Fruit fly (Drosophila melanogaster): Measurements from ENCODE around the gene stx.

stx gene

dm6 chrX:10735682-10736353, 8.9 kb downstream of the stx start (continued):
- TF ChIP-seq CG10959 (GFP tag; IDR thresholded peaks at IDR 0.05) (no peak), Ravus (GFP tag; IDR thresholded peaks at IDR 0.05) (no peak), gce (GFP tag; IDR thresholded peaks at IDR 0.05) (no peak), CG33213 (GFP tag; optimal IDR thresholded peaks at IDR 0.05) (no peak), Optix (GFP tag; IDR thresholded peaks at IDR 0.05) (no peak), corto (GFP tag; optimal IDR thresholded peaks at IDR 0.05) (no peak), sr (GFP tag; IDR thresholded peaks at IDR 0.05) (0 out of 3 replicates have a peak, but pooled peaks have one; percentile 58), aop (GFP tag; IDR thresholded peaks at IDR 0.05) (no peak), hkb (optimal IDR thresholded peaks at IDR 0.05) (no peak), hkb (GFP tag; IDR thresholded peaks at IDR 0.05) (no peak), CG18599 (GFP tag; optimal IDR thresholded peaks at IDR 0.05) (peak; percentile 9), cas (GFP tag; IDR thresholded peaks at IDR 0.05) (no peak), CG2199 (GFP tag; IDR thresholded peaks at IDR 0.05) (0 out of 3 replicates have a peak, but pooled peaks have one; percentile 27), CG8290 (GFP tag; optimal IDR thresholded peaks at IDR 0.05) (no peak), CG8290 (tag; optimal IDR thresholded peaks at IDR 0.05) (peak in 1 of 2 experiments; percentile 39), NC2α (GFP tag; optimal IDR thresholded peaks at IDR 0.05) (no peak), tin (GFP tag; optimal IDR thresholded peaks at IDR 0.05) (no peak), CG11247 (GFP tag; IDR thresholded peaks at IDR 0.05) (no peak; the same call in 1 of the 2 replicates), HLH3B (GFP tag; IDR thresholded peaks at IDR 0.05) (no peak), CG10543 (GFP tag; optimal IDR thresholded peaks at IDR 0.05) (peak; percentile 48), CG12236 (GFP tag; optimal IDR thresholded peaks at IDR 0.05) (no peak), BEAF-32 (GFP tag; optimal IDR thresholded peaks at IDR 0.05) (no peak), Deaf1 (tag; optimal IDR thresholded peaks at IDR 0.05) (peak; percentile 49), gcm (GFP tag; optimal IDR thresholded peaks at IDR 0.05) (no peak), chinmo (GFP tag; IDR thresholded peaks at IDR 0.05; ENCODE audit: partially characterized antibody) (peak; percentile 93), CG12769 (tag; optimal IDR thresholded peaks at IDR 0.05) (no peak), CG10209 (GFP tag; optimal IDR thresholded peaks at IDR 0.05) (no peak), bsh (GFP tag; optimal IDR thresholded peaks at IDR 0.05) (peak in 1 of 2 experiments; percentile 17), CG14014 (GFP tag; IDR thresholded peaks at IDR 0.05) (0 out of 2 replicates have a peak, but pooled peaks have one; percentile 24), H15 (GFP tag; IDR thresholded peaks at IDR 0.05) (no peak), CG34422 (GFP tag; IDR thresholded peaks at IDR 0.05) (peak; percentile 79; the same call in 1 of the 3 replicates), ewg (GFP tag; optimal IDR thresholded peaks at IDR 0.05) (peak; percentile 65), Bgb (GFP tag; IDR thresholded peaks at IDR 0.05; ENCODE audit: partially characterized antibody) (peak; percentile 43; the same call in 1 of the 2 replicates), sens-2 (GFP tag; IDR thresholded peaks at IDR 0.05) (no peak), CG2678 (tag; optimal IDR thresholded peaks at IDR 0.05) (no peak), gsb-n (tag; optimal IDR thresholded peaks at IDR 0.05) (no peak), bab2 (GFP tag; optimal IDR thresholded peaks at IDR 0.05) (no peak), chm (GFP tag; IDR thresholded peaks at IDR 0.05) (no peak), CG3281 (GFP tag; optimal IDR thresholded peaks at IDR 0.05) (no peak), Aef1 (GFP tag; IDR thresholded peaks at IDR 0.05) (no peak), CG17361 (GFP tag; IDR thresholded peaks at IDR 0.05) (no peak), CG10366 (GFP tag; IDR thresholded peaks at IDR 0.05) (no peak), CG18764 (GFP tag; optimal IDR thresholded peaks at IDR 0.05) (no peak), tup (GFP tag; optimal IDR thresholded peaks at IDR 0.05) (no peak), CG9215 (GFP tag; IDR thresholded peaks at IDR 0.05) (no peak), CG4282 (GFP tag; optimal IDR thresholded peaks at IDR 0.05) (no peak), Trl (optimal IDR thresholded peaks at IDR 0.05) (peak; percentile 10 to 48), Trl (GFP tag; optimal IDR thresholded peaks at IDR 0.05) (no peak), Blimp-1 (GFP tag; optimal IDR thresholded peaks at IDR 0.05) (no peak), sqz (GFP tag; optimal IDR thresholded peaks at IDR 0.05) (peak; percentile 67), CG3838 (GFP tag; optimal IDR thresholded peaks at IDR 0.05) (no peak)

Measured in whole organism, embryonic.